Fruit fly (Drosophila melanogaster): ENCODE measurements around the gene Cep97.

dm6 chr2L:3867474-3868082, at the start of gene Cep97:
- no peak for TF ChIP-seq CG15710 (tag; optimal IDR thresholded peaks at IDR 0.05)
- TF ChIP-seq Ets98B (GFP tag; IDR thresholded peaks at IDR 0.05): no peak
- no peak for TF ChIP-seq CG4496 (GFP tag; IDR thresholded peaks at IDR 0.05)
- TF ChIP-seq gl (tag; optimal IDR thresholded peaks at IDR 0.05): no peak
- TF ChIP-seq CG8159 (tag; optimal IDR thresholded peaks at IDR 0.05): no peak
